Fruit fly (Drosophila melanogaster) whole organism: ENCODE results near the gene CG32512.

ENCODE experiments used
- CG8478 ChIP-seq: fragments of >200 bp; optimal IDR thresholded peaks from 2 replicates; lab custom pipeline; 2018; ENCODE audit warnings: inconsistent platforms
- Dll ChIP-seq: fragments of >200 bp; optimal IDR thresholded peaks from 2 replicates; lab custom pipeline; 2017
- EcR ChIP-seq, 2 experiments: fragments of >200 bp; optimal IDR thresholded peaks; 2 replicates each; lab custom pipeline; 2017; ENCODE audit warnings: missing biosample characterization in 2 of 2, missing genetic modification characterization in 2 of 2, missing genetic modification reagents in 2 of 2
- pan ChIP-seq: fragments of >200 bp; optimal IDR thresholded peaks from 2 replicates; lab custom pipeline; 2017
- psq ChIP-seq: fragments of >200 bp; optimal IDR thresholded peaks from 2 replicates; lab custom pipeline; 2017
- usp ChIP-seq: fragments of >200 bp; optimal IDR thresholded peaks from 2 replicates; lab custom pipeline; 2017; ENCODE audit warnings: missing biosample characterization, missing genetic modification characterization, mixed read lengths

dm6 chrX:21102106-21102505 lies 34.8 kb upstream of the CG32512 start, which contains the start of gene CG15446:
- TF ChIP-seq usp (GFP tag; lab: Kevin White, UChicago) (no peak), psq (lab: Kevin White, UChicago) (no peak), Dll (lab: Kevin White, UChicago) (no peak), CG8478 (lab: Kevin White, UChicago) (no peak), pan (lab: Kevin White, UChicago) (no peak), EcR (GFP tag; optimal IDR thresholded peaks at IDR 0.05; lab: Kevin White, UChicago) (no peak)
